Fruit fly (Drosophila melanogaster) whole organism, embryonic: ENCODE measurements around the gene CG3198.

Experiments used
- BEAF-32 ChIP-seq: fragments of 200-800 bp; sonication (Bioruptor generic); optimal IDR thresholded peaks from 3 replicates; lab custom pipeline; 2017; ENCODE audit warnings: missing biosample characterization, missing genetic modification characterization, mild to moderate bottlenecking, moderate library complexity, missing genetic modification reagents
- Bdp1 ChIP-seq: fragments of 200-800 bp; sonication (Bioruptor generic); optimal IDR thresholded peaks from 3 replicates; lab custom pipeline; 2016; ENCODE audit warnings: missing biosample characterization, missing genetic modification characterization
- Bgb ChIP-seq: fragments of 200-800 bp; sonication (Bioruptor generic); IDR thresholded peaks from 2 replicates; pipeline ENCODE4 v1.3.6; 2022; ENCODE audit warnings: missing biosample characterization, missing genetic modification characterization; ENCODE audit not compliant: partially characterized antibody
- Bteb2 ChIP-seq: fragments of 200-800 bp; sonication (Bioruptor generic); optimal IDR thresholded peaks from 2 replicates; lab custom pipeline; 2016; ENCODE audit warnings: missing biosample characterization, missing genetic modification characterization
- C15 ChIP-seq: fragments of 200-800 bp; sonication (Bioruptor generic); IDR thresholded peaks from 3 replicates; pipeline ENCODE4 v1.3.6; 2022; ENCODE audit warnings: missing biosample characterization, missing genetic modification characterization
- CG11456 ChIP-seq: fragments of 200-800 bp; sonication (Bioruptor generic); IDR thresholded peaks from 3 replicates; pipeline ENCODE4 v1.3.6; 2022; ENCODE audit warnings: missing biosample characterization, missing genetic modification characterization
- CG12391 ChIP-seq: fragments of 200-800 bp; sonication (Bioruptor generic); optimal IDR thresholded peaks from 3 replicates; lab custom pipeline; 2018; ENCODE audit warnings: missing biosample characterization, mild to moderate bottlenecking, missing genetic modification characterization, moderate library complexity
- CG13424 ChIP-seq: fragments of 200-800 bp; sonication (Bioruptor generic); optimal IDR thresholded peaks from 2 replicates; lab custom pipeline; 2019; ENCODE audit warnings: missing biosample characterization, mild to moderate bottlenecking, missing genetic modification characterization, moderate library complexity
- CG13624 ChIP-seq: fragments of 200-800 bp; sonication (Bioruptor generic); optimal IDR thresholded peaks from 2 replicates; lab custom pipeline; 2016; ENCODE audit warnings: missing biosample characterization, missing genetic modification characterization
- CG17328 ChIP-seq: fragments of 200-800 bp; sonication (Bioruptor generic); IDR thresholded peaks from 2 replicates; pipeline ENCODE4 v1.3.6; 2022; ENCODE audit warnings: missing biosample characterization, missing genetic modification characterization
- CG32772 ChIP-seq: fragments of 200-800 bp; sonication (Bioruptor generic); IDR thresholded peaks from 2 replicates; pipeline ENCODE4 v1.3.6; 2022; ENCODE audit warnings: missing biosample characterization, missing genetic modification characterization
- CG34224 ChIP-seq: fragments of 200-800 bp; sonication (Bioruptor generic); IDR thresholded peaks from 3 replicates; pipeline ENCODE4 v1.3.6; 2022; ENCODE audit warnings: missing biosample characterization, missing genetic modification characterization; ENCODE audit not compliant: partially characterized antibody
- CG34376 ChIP-seq: fragments of 200-800 bp; sonication (Bioruptor generic); optimal IDR thresholded peaks from 2 replicates; lab custom pipeline; 2018; ENCODE audit warnings: missing biosample characterization, mild to moderate bottlenecking, missing genetic modification characterization
- CG4282 ChIP-seq: fragments of 200-800 bp; sonication (Bioruptor generic); optimal IDR thresholded peaks from 2 replicates; lab custom pipeline; 2016; ENCODE audit warnings: missing biosample characterization, missing genetic modification characterization
- CG6683 ChIP-seq: fragments of 200-800 bp; sonication (Bioruptor generic); optimal IDR thresholded peaks from 2 replicates; lab custom pipeline; 2017; ENCODE audit warnings: missing biosample characterization, mild to moderate bottlenecking, missing genetic modification characterization, missing genetic modification reagents
- CG7963 ChIP-seq: fragments of 200-800 bp; sonication (Bioruptor generic); IDR thresholded peaks from 3 replicates; pipeline ENCODE4 v1.3.6; 2022; ENCODE audit warnings: missing biosample characterization, missing genetic modification characterization; ENCODE audit not compliant: partially characterized antibody
- CG8089 ChIP-seq: fragments of 200-800 bp; sonication (Bioruptor generic); optimal IDR thresholded peaks from 3 replicates; lab custom pipeline; 2016; ENCODE audit warnings: missing biosample characterization, missing genetic modification characterization
- CG8290 ChIP-seq, 3 experiments: fragments of 200-800 bp; sonication (Bioruptor generic); optimal IDR thresholded peaks; 2 replicates each; lab custom pipeline; 2016 to 2019; ENCODE audit warnings: missing biosample characterization in 3 of 3, missing genetic modification characterization in 3 of 3, mild to moderate bottlenecking in 2 of 3, moderate library complexity in 1 of 3
- D ChIP-seq, 2 experiments: fragments of 200-800 bp in 1 of 2; fragments of >200 bp in 1 of 2; sonication (Bioruptor generic) in 1 of 2; optimal IDR thresholded peaks; 2 replicates in 1 of 2; 3 replicates in 1 of 2; lab custom pipeline; 2017; ENCODE audit warnings: mild to moderate bottlenecking in 1 of 2, missing biosample characterization in 1 of 2, missing genetic modification characterization in 1 of 2, missing genetic modification reagents in 1 of 2
- Dll ChIP-seq: fragments of 200-800 bp; sonication (Bioruptor generic); IDR thresholded peaks from 4 replicates; pipeline ENCODE4 v1.3.6; 2022; ENCODE audit warnings: missing biosample characterization, missing genetic modification characterization; ENCODE audit not compliant: partially characterized antibody
- Ets65A ChIP-seq: fragments of 200-800 bp; sonication (Bioruptor generic); peaks from one replicate; lab custom pipeline; 2016; ENCODE audit warnings: missing biosample characterization, missing genetic modification characterization
- HmgD ChIP-seq: fragments of 200-800 bp; sonication (Bioruptor generic); optimal IDR thresholded peaks from 3 replicates; lab custom pipeline; 2016; ENCODE audit warnings: missing biosample characterization, missing genetic modification characterization
- Hmr ChIP-seq: fragments of 200-800 bp; sonication (Bioruptor generic); optimal IDR thresholded peaks from 3 replicates; lab custom pipeline; 2017; ENCODE audit warnings: mild to moderate bottlenecking, missing biosample characterization, missing genetic modification reagents, missing genetic modification characterization
- Neu2 ChIP-seq: fragments of 200-800 bp; sonication (Bioruptor generic); optimal IDR thresholded peaks from 3 replicates; lab custom pipeline; 2016; ENCODE audit warnings: missing biosample characterization, missing genetic modification characterization, borderline replicate concordance
- Nf-YA ChIP-seq: fragments of 200-800 bp; sonication (Bioruptor generic); IDR thresholded peaks from 2 replicates; pipeline ENCODE4 v1.3.6; 2022; ENCODE audit warnings: missing biosample characterization, missing genetic modification characterization
- Nf-YC ChIP-seq: fragments of 200-800 bp; optimal IDR thresholded peaks from 3 replicates; lab custom pipeline; 2019; ENCODE audit warnings: missing biosample characterization, mild to moderate bottlenecking, missing genetic modification characterization, moderate library complexity
- Opbp ChIP-seq: fragments of 200-800 bp; sonication (Bioruptor generic); IDR thresholded peaks from 3 replicates; pipeline ENCODE4 v1.3.6; 2022; ENCODE audit warnings: missing biosample characterization, missing genetic modification characterization; ENCODE audit not compliant: partially characterized antibody
- Pdp1 ChIP-seq, 2 experiments: fragments of 200-800 bp; sonication (Bioruptor generic); optimal IDR thresholded peaks; 3 replicates each; lab custom pipeline; 2016; ENCODE audit warnings: missing biosample characterization in 2 of 2, missing genetic modification characterization in 2 of 2, mild to moderate bottlenecking in 1 of 2, moderate library complexity in 1 of 2
- Rx ChIP-seq: fragments of 200-800 bp; sonication (Bioruptor generic); IDR thresholded peaks from 2 replicates; pipeline ENCODE4 v1.3.6; 2022; ENCODE audit warnings: missing biosample characterization, missing genetic modification characterization
- Spps ChIP-seq: fragments of 200-800 bp; sonication (Bioruptor generic); optimal IDR thresholded peaks from 2 replicates; lab custom pipeline; 2018; ENCODE audit warnings: missing biosample characterization, mild to moderate bottlenecking, missing genetic modification characterization
- Xrp1 ChIP-seq: fragments of 200-800 bp; sonication (Bioruptor generic); IDR thresholded peaks from 2 replicates; pipeline ENCODE4 v1.3.6; 2022; ENCODE audit warnings: missing biosample characterization, missing genetic modification characterization
- ac ChIP-seq: fragments of 200-800 bp; sonication (Bioruptor generic); optimal IDR thresholded peaks from 3 replicates; lab custom pipeline; 2017; ENCODE audit warnings: missing biosample characterization, mild to moderate bottlenecking, missing genetic modification characterization
- al ChIP-seq: fragments of 200-800 bp; sonication (Bioruptor generic); IDR thresholded peaks from 2 replicates; pipeline ENCODE4 v1.3.6; 2022; ENCODE audit warnings: missing biosample characterization, missing genetic modification characterization
- ap ChIP-seq: fragments of 200-800 bp; sonication (Bioruptor generic); IDR thresholded peaks from 2 replicates; pipeline ENCODE4 v1.3.6; 2022; ENCODE audit warnings: missing biosample characterization, missing genetic modification characterization
- bowl ChIP-seq: fragments of 200-800 bp; sonication (Bioruptor generic); IDR thresholded peaks from 2 replicates; pipeline ENCODE4 v1.3.6; 2022; ENCODE audit warnings: missing biosample characterization, missing genetic modification characterization
- cato ChIP-seq: fragments of 200-800 bp; sonication (Bioruptor generic); optimal IDR thresholded peaks from 2 replicates; lab custom pipeline; 2016; ENCODE audit warnings: missing biosample characterization, missing genetic modification characterization, borderline replicate concordance
- eve ChIP-seq, 2 experiments: fragments of >200 bp; optimal IDR thresholded peaks; 2 replicates each; lab custom pipeline; 2017; ENCODE audit warnings: missing biosample characterization in 2 of 2, missing genetic modification characterization in 2 of 2
- gcm ChIP-seq: fragments of 200-800 bp; sonication (Bioruptor generic); optimal IDR thresholded peaks from 2 replicates; lab custom pipeline; 2019; ENCODE audit warnings: missing biosample characterization, mild to moderate bottlenecking, missing genetic modification characterization, moderate library complexity
- inv ChIP-seq: fragments of 200-800 bp; sonication (Bioruptor generic); IDR thresholded peaks from 2 replicates; pipeline ENCODE4 v1.3.6; 2022; ENCODE audit warnings: missing biosample characterization, missing genetic modification characterization; ENCODE audit not compliant: partially characterized antibody
- jumu ChIP-seq: fragments of 200-800 bp; sonication (Bioruptor generic); optimal IDR thresholded peaks from 3 replicates; lab custom pipeline; 2016; ENCODE audit warnings: missing biosample characterization, missing genetic modification characterization
- kni ChIP-seq: fragments of 200-800 bp; sonication (Bioruptor generic); optimal IDR thresholded peaks from 3 replicates; lab custom pipeline; 2017; ENCODE audit warnings: mild to moderate bottlenecking, missing biosample characterization, missing genetic modification reagents, missing genetic modification characterization
- pan ChIP-seq, 4 experiments: fragments of >200 bp in 3 of 4; fragments of 200-800 bp in 1 of 4; sonication (Bioruptor generic) in 1 of 4; optimal IDR thresholded peaks in 3 of 4; IDR thresholded peaks in 1 of 4; 2 replicates each; pipeline versions ENCODE4 v1.3.6 to Lab custom; 2017 to 2022; ENCODE audit warnings: missing biosample characterization in 2 of 4, missing genetic modification characterization in 2 of 4, mixed read lengths in 1 of 4
- pum ChIP-seq: fragments of 200-800 bp; sonication (Bioruptor generic); optimal IDR thresholded peaks from 2 replicates; lab custom pipeline; 2016; ENCODE audit warnings: missing biosample characterization, missing genetic modification characterization
- shn ChIP-seq: fragments of 200-800 bp; sonication (Bioruptor generic); optimal IDR thresholded peaks from 3 replicates; lab custom pipeline; 2016; ENCODE audit warnings: missing biosample characterization, missing genetic modification characterization
- slou ChIP-seq: fragments of 200-800 bp; sonication (Bioruptor generic); optimal IDR thresholded peaks from 3 replicates; lab custom pipeline; 2016; ENCODE audit warnings: missing biosample characterization, missing genetic modification characterization
- slp2 ChIP-seq: fragments of 200-800 bp; sonication (Bioruptor generic); optimal IDR thresholded peaks from 2 replicates; lab custom pipeline; 2016; ENCODE audit warnings: missing biosample characterization, missing genetic modification characterization
- stwl ChIP-seq: fragments of 200-800 bp; sonication (Bioruptor generic); optimal IDR thresholded peaks from 3 replicates; lab custom pipeline; 2018; ENCODE audit warnings: missing biosample characterization, mild to moderate bottlenecking, missing genetic modification characterization, moderate library complexity
- tx ChIP-seq: fragments of 200-800 bp; sonication (Bioruptor generic); optimal IDR thresholded peaks from 2 replicates; lab custom pipeline; 2016; ENCODE audit warnings: missing biosample characterization, missing genetic modification characterization

The CG3198 gene

DNA sequence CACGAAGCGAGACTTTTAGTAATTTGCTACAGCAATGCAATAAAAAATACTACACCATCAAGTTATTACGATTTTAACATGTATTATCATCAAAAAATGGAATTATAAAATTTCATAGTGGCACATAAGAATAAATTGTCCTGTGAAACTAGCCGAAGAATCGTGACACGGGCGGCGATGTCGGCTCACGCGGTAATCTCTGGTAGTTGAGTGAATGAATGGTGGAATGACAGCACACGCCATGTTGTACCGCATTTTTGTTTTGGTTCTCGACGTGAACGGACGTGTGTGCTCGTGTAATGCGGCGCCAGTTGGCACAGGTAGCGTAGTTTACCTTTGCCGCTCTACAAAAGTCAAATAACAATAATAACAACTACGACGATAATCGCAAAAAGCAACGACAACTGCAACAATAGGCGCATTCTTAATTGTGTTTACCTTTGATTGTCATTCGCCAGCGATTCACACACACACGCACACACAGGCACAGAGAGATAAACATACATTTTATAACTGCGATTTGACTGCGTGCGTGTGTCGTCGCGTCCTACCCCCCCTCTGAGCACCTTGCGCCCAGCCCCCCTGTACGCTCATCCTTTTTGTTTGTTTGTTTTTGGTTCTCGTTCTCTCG is 25.6 kb upstream of the CG3198 start, which contains the start of gene CG14441 (continued):
- TF ChIP-seq Dll (GFP tag; lab: Robert Waterston, UW) (peak; percentile 100), ac (GFP tag; lab: Kevin White, UChicago) (peak; percentile 1), Rx (GFP tag; lab: Robert Waterston, UW) (no peak), Bdp1 (GFP tag; lab: Kevin White, UChicago) (no peak), D (optimal IDR thresholded peaks at IDR 0.05; lab: Kevin White, UChicago) (peak; percentile 54), D (GFP tag; optimal IDR thresholded peaks at IDR 0.05; lab: Kevin White, UChicago) (no peak), bowl (no peak), CG13624 (peak; percentile 45), CG34376 (GFP tag; lab: Kevin White, UChicago) (peak; percentile 89), CG7963 (GFP tag; lab: Robert Waterston, UW) (peak; percentile 92), Spps (tag; lab: Kevin White, UChicago) (peak; percentile 22), pum (GFP tag; lab: Kevin White, UChicago) (no peak), CG34224 (peak; percentile 100), CG13424 (tag; lab: Kevin White, UChicago) (peak; percentile 43), Opbp (GFP tag; lab: Robert Waterston, UW) (peak; percentile 93), ap (GFP tag; lab: Robert Waterston, UW) (no peak), Hmr (GFP tag; lab: Kevin White, UChicago) (peak; percentile 80), C15 (GFP tag; lab: Robert Waterston, UW) (no peak), Xrp1 (GFP tag; lab: Robert Waterston, UW) (peak; percentile 50), eve (GFP tag; optimal IDR thresholded peaks at IDR 0.05; lab: Kevin White, UChicago) (no peak), Neu2 (GFP tag; lab: Kevin White, UChicago) (no peak), jumu (peak; percentile 12), slp2 (GFP tag; lab: Kevin White, UChicago) (no peak), al (no peak), CG32772 (GFP tag; lab: Robert Waterston, UW) (no peak), CG11456 (no peak), Bgb (peak; percentile 95), HmgD (GFP tag; lab: Kevin White, UChicago) (peak; percentile 13), kni (GFP tag; lab: Kevin White, UChicago) (peak; percentile 54), Bteb2 (GFP tag; lab: Kevin White, UChicago) (peak; percentile 47), Nf-YA (GFP tag; lab: Robert Waterston, UW) (no peak), Ets65A (GFP tag; lab: Kevin White, UChicago) (no peak), Pdp1 (GFP tag; optimal IDR thresholded peaks at IDR 0.05; lab: Kevin White, UChicago) (peak; percentile 16 to 30), BEAF-32 (GFP tag; lab: Kevin White, UChicago) (peak; percentile 94), shn (GFP tag; lab: Kevin White, UChicago) (peak; percentile 18), gcm (GFP tag; lab: Kevin White, UChicago) (peak; percentile 25), inv (GFP tag; lab: Robert Waterston, UW) (peak; percentile 95), tx (no peak), CG8089 (GFP tag; lab: Kevin White, UChicago) (peak; percentile 26), pan (optimal IDR thresholded peaks at IDR 0.05; lab: Kevin White, UChicago) (no peak), pan (GFP tag; optimal IDR thresholded peaks at IDR 0.05 in 1 of 2, IDR thresholded peaks at IDR 0.05 in 1 of 2) (peak in 1 of 2 experiments; percentile 23), CG17328 (GFP tag; lab: Robert Waterston, UW) (no peak), slou (GFP tag; lab: Kevin White, UChicago) (no peak), cato (GFP tag; lab: Kevin White, UChicago) (no peak), CG6683 (peak; percentile 54), CG12391 (peak; percentile 46), CG8290 (GFP tag; optimal IDR thresholded peaks at IDR 0.05; lab: Kevin White, UChicago) (no peak), CG8290 (tag; optimal IDR thresholded peaks at IDR 0.05; lab: Kevin White, UChicago) (peak; percentile 1 to 55), CG4282 (GFP tag; lab: Kevin White, UChicago) (no peak), stwl (no peak), Nf-YC (tag; lab: Kevin White, UChicago) (peak; percentile 60)
